Worm (Caenorhabditis elegans): Measurements from ENCODE around the gene Y43F8B.19.

Y43F8B.19 gene

DNA sequence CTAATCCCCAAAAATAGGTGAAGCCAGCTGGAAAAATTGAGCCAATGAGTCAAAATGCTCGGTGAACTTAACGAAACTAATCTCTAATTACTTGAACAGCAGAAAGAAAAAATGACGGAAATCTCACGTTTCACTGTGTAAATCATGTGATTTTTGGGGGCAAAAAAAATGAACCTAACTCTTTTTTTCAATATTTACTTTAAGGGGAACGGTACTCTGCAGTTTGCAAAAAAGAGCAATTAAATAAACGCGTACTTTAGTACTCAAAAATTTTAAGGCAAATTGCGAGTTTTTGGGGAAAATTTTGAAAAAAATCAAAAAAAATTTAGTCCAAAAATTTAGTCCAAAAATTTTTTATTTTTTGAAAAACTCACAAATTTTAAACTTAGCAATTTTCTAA is 18.9 kb upstream of the Y43F8B.19 start:
- TF ChIP-seq nhr-76 (tag; optimal IDR thresholded peaks at IDR 0.05) (no peak), ztf-4 (tag; optimal IDR thresholded peaks at IDR 0.05) (no peak), lin-39 (tag; optimal IDR thresholded peaks at IDR 0.05) (no peak), pha-4 (tag; optimal IDR thresholded peaks at IDR 0.05) (peak; percentile 96), elt-2 (tag; optimal IDR thresholded peaks at IDR 0.05) (no peak), skn-1 (tag; optimal IDR thresholded peaks at IDR 0.05) (no peak)

DNA sequence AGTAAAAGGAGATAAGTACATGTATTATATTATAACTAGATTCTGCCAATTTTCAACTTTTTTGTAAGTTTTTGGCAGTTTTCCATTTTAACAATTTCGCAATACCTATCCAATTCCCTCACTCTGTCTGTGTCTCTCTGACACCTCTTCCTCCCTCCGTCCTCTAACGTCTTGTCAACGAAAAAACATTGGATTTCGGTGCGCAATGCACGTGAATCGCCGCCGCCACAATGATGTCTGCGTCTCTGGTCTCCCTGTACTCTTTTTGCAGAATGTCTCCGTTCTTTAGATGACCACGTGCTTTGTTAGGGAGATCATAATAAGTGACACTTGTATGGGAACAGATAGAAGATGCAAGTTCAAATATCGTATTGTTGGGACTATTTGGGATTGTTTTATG is 17.1 kb upstream of the Y43F8B.19 start:
- peak; percentile 95 for TF ChIP-seq unc-62 (GFP tag; optimal IDR thresholded peaks at IDR 0.05)
- TF ChIP-seq pha-4 (tag; optimal IDR thresholded peaks at IDR 0.05): peak; percentile 96
- peak; percentile 28 for TF ChIP-seq ama-1 (optimal IDR thresholded peaks at IDR 0.05)
- TF ChIP-seq unc-39 (tag; optimal IDR thresholded peaks at IDR 0.05): peak; percentile 3
- no peak for TF ChIP-seq nhr-76 (tag; optimal IDR thresholded peaks at IDR 0.05)
- peak; percentile 64 for TF ChIP-seq fkh-10 (GFP tag; optimal IDR thresholded peaks at IDR 0.05)
- peak; percentile 67 for TF ChIP-seq pqm-1 (tag; optimal IDR thresholded peaks at IDR 0.05)
- TF ChIP-seq egl-27 (tag; optimal IDR thresholded peaks at IDR 0.05): peak; percentile 94
- TF ChIP-seq ceh-28 (tag; optimal IDR thresholded peaks at IDR 0.05): peak; percentile 89
- TF ChIP-seq zag-1 (tag; optimal IDR thresholded peaks at IDR 0.05): no peak
- TF ChIP-seq hmg-11 (tag; optimal IDR thresholded peaks at IDR 0.05): peak; percentile 75
- TF ChIP-seq lsy-12 (tag; optimal IDR thresholded peaks at IDR 0.05): peak; percentile 84
- TF ChIP-seq nhr-67 (tag; optimal IDR thresholded peaks at IDR 0.05): no peak
- TF ChIP-seq jun-1 (tag; optimal IDR thresholded peaks at IDR 0.05): peak; percentile 94
- TF ChIP-seq fos-1 (tag; optimal IDR thresholded peaks at IDR 0.05): peak; percentile 6
- TF ChIP-seq lin-15B (tag; optimal IDR thresholded peaks at IDR 0.05): peak; percentile 55
- TF ChIP-seq fkh-2 (tag; optimal IDR thresholded peaks at IDR 0.05): no peak
- TF ChIP-seq ceh-9 (tag; optimal IDR thresholded peaks at IDR 0.05): no peak
- TF ChIP-seq ztf-4 (tag; optimal IDR thresholded peaks at IDR 0.05): peak; percentile 65
- peak; percentile 99 for TF ChIP-seq mdl-1 (tag; optimal IDR thresholded peaks at IDR 0.05)
- peak; percentile 78 for TF ChIP-seq elt-2 (tag; optimal IDR thresholded peaks at IDR 0.05)
- peak; percentile 98 for TF ChIP-seq nhr-23 (tag; optimal IDR thresholded peaks at IDR 0.05)
- peak; percentile 86 for TF ChIP-seq tbx-2 (tag; optimal IDR thresholded peaks at IDR 0.05)
- no peak for TF ChIP-seq aly-2 (tag; optimal IDR thresholded peaks at IDR 0.05)
- no peak for TF ChIP-seq nhr-12 (tag; optimal IDR thresholded peaks at IDR 0.05)
- peak; percentile 98 for TF ChIP-seq mml-1 (tag; optimal IDR thresholded peaks at IDR 0.05)
- peak; percentile 98 for TF ChIP-seq nhr-25 (tag; optimal IDR thresholded peaks at IDR 0.05)
- TF ChIP-seq elt-1 (tag; optimal IDR thresholded peaks at IDR 0.05): no peak
- peak; percentile 9 for TF ChIP-seq daf-12 (tag; optimal IDR thresholded peaks at IDR 0.05)
- peak; percentile 90 for TF ChIP-seq nfya-1 (tag; optimal IDR thresholded peaks at IDR 0.05; ENCODE audit: insufficient read depth)
- peak; percentile 44 for TF ChIP-seq nhr-77 (tag; optimal IDR thresholded peaks at IDR 0.05)
- TF ChIP-seq snpc-4 (tag; optimal IDR thresholded peaks at IDR 0.05): peak; percentile 72
- TF ChIP-seq ceh-16 (tag; optimal IDR thresholded peaks at IDR 0.05): no peak
- TF ChIP-seq nhr-237 (tag; optimal IDR thresholded peaks at IDR 0.05): no peak
- peak; percentile 74 for TF ChIP-seq egl-5 (tag; optimal IDR thresholded peaks at IDR 0.05)
- peak in 1 of 3 experiments; percentile 61 for TF ChIP-seq elt-3 (tag; optimal IDR thresholded peaks at IDR 0.05)
- TF ChIP-seq ztf-11 (tag; optimal IDR thresholded peaks at IDR 0.05): no peak
- peak; percentile 68 for TF ChIP-seq skn-1 (tag; optimal IDR thresholded peaks at IDR 0.05)
- TF ChIP-seq lin-39 (tag; optimal IDR thresholded peaks at IDR 0.05): peak; percentile 88
- TF ChIP-seq nhr-43 (tag; optimal IDR thresholded peaks at IDR 0.05; ENCODE audit: poor library complexity, severe bottlenecking): peak; percentile 97
- TF ChIP-seq ZK546.5 (tag; optimal IDR thresholded peaks at IDR 0.05): no peak
- TF ChIP-seq nhr-11 (tag; optimal IDR thresholded peaks at IDR 0.05): peak; percentile 46
- peak; percentile 61 for TF ChIP-seq nhr-28 (tag; optimal IDR thresholded peaks at IDR 0.05)
- peak; percentile 51 for TF ChIP-seq ceh-82 (tag; optimal IDR thresholded peaks at IDR 0.05)
- no peak for TF ChIP-seq eor-1 (tag; optimal IDR thresholded peaks at IDR 0.05)
- TF ChIP-seq sea-2 (GFP tag; optimal IDR thresholded peaks at IDR 0.05): peak; percentile 57
- TF ChIP-seq R02D3.7 (tag; optimal IDR thresholded peaks at IDR 0.05): peak; percentile 56

Data from whole organism, L3 larva.